Fruit fly (Drosophila melanogaster) whole organism, prepupa: ENCODE measurements around the gene comm3.

Experiments
- Blimp-1 ChIP-seq: fragments of 200-800 bp; sonication (Bioruptor generic); optimal IDR thresholded peaks from 3 replicates; lab custom pipeline; 2017; ENCODE audit warnings: missing biosample characterization, missing genetic modification characterization, mild to moderate bottlenecking, moderate library complexity, missing genetic modification reagents
- CG10631 ChIP-seq: fragments of 200-800 bp; sonication (Bioruptor generic); optimal IDR thresholded peaks from 2 replicates; lab custom pipeline; 2016; ENCODE audit warnings: missing biosample characterization, missing genetic modification characterization
- CG10669 ChIP-seq: fragments of 200-800 bp; sonication (Bioruptor generic); optimal IDR thresholded peaks from 3 replicates; lab custom pipeline; 2018; ENCODE audit warnings: missing biosample characterization, mild to moderate bottlenecking, missing genetic modification characterization, moderate library complexity
- CG11294 ChIP-seq: fragments of 200-800 bp; sonication (Bioruptor generic); IDR thresholded peaks from 2 replicates; pipeline ENCODE4 v1.3.6; 2022; ENCODE audit warnings: missing biosample characterization, missing genetic modification characterization
- CG11762 ChIP-seq: fragments of 200-800 bp; sonication (Bioruptor generic); optimal IDR thresholded peaks from 3 replicates; lab custom pipeline; 2016; ENCODE audit warnings: missing biosample characterization, missing genetic modification characterization; ENCODE audit not compliant: insufficient read depth
- CG11902 ChIP-seq: fragments of 200-800 bp; sonication (Bioruptor generic); optimal IDR thresholded peaks from 3 replicates; lab custom pipeline; 2016; ENCODE audit warnings: missing biosample characterization, missing genetic modification characterization
- CG15336 ChIP-seq: fragments of 200-800 bp; sonication (Bioruptor generic); IDR thresholded peaks from 2 replicates; pipeline ENCODE4 v1.3.6; 2022; ENCODE audit warnings: missing biosample characterization, missing genetic modification characterization
- CG16779 ChIP-seq: fragments of 200-800 bp; sonication (Bioruptor generic); optimal IDR thresholded peaks from 3 replicates; lab custom pipeline; 2017; ENCODE audit warnings: missing biosample characterization, mild to moderate bottlenecking, missing genetic modification characterization
- CG3032 ChIP-seq: fragments of 200-800 bp; optimal IDR thresholded peaks from 2 replicates; lab custom pipeline; 2019; ENCODE audit warnings: missing biosample characterization, mild to moderate bottlenecking, missing genetic modification characterization, moderate library complexity
- CG31627 ChIP-seq: fragments of 200-800 bp; sonication (Bioruptor generic); optimal IDR thresholded peaks from 3 replicates; lab custom pipeline; 2016; ENCODE audit warnings: missing biosample characterization, missing genetic modification characterization
- CG32006 ChIP-seq: fragments of 200-800 bp; sonication (Bioruptor generic); optimal IDR thresholded peaks from 3 replicates; lab custom pipeline; 2017; ENCODE audit warnings: missing biosample characterization, mild to moderate bottlenecking, missing genetic modification characterization
- CG34406 ChIP-seq: fragments of 200-800 bp; sonication (Bioruptor generic); optimal IDR thresholded peaks from 3 replicates; lab custom pipeline; 2016; ENCODE audit warnings: missing biosample characterization, missing genetic modification characterization
- CG3919 ChIP-seq: fragments of 200-800 bp; sonication (Bioruptor generic); optimal IDR thresholded peaks from 3 replicates; lab custom pipeline; 2016; ENCODE audit warnings: missing biosample characterization, missing genetic modification characterization
- CG6276 ChIP-seq: fragments of 200-800 bp; sonication (Bioruptor generic); optimal IDR thresholded peaks from 2 replicates; lab custom pipeline; 2017; ENCODE audit warnings: missing biosample characterization, mild to moderate bottlenecking, missing genetic modification characterization
- CG6792 ChIP-seq: fragments of 200-800 bp; sonication (Bioruptor generic); optimal IDR thresholded peaks from 3 replicates; lab custom pipeline; 2016; ENCODE audit warnings: missing biosample characterization, missing genetic modification characterization
- CG6808 ChIP-seq: fragments of 200-800 bp; sonication (Bioruptor generic); optimal IDR thresholded peaks from 3 replicates; lab custom pipeline; 2017; ENCODE audit warnings: missing biosample characterization, missing genetic modification characterization, mild to moderate bottlenecking, moderate library complexity, missing genetic modification reagents
- CG6854 ChIP-seq: fragments of 200-800 bp; sonication (Bioruptor generic); optimal IDR thresholded peaks from 2 replicates; lab custom pipeline; 2017; ENCODE audit warnings: missing biosample characterization, mild to moderate bottlenecking, missing genetic modification characterization
- CG8119 ChIP-seq: fragments of 200-800 bp; sonication (Bioruptor generic); IDR thresholded peaks from 3 replicates; pipeline ENCODE4 v1.3.6; 2022; ENCODE audit warnings: missing biosample characterization, missing genetic modification characterization
- CG8319 ChIP-seq: fragments of 200-800 bp; sonication (Bioruptor generic); optimal IDR thresholded peaks from 3 replicates; lab custom pipeline; 2016; ENCODE audit warnings: missing biosample characterization, missing genetic modification characterization
- CG8632 ChIP-seq: fragments of 200-800 bp; sonication (Bioruptor generic); optimal IDR thresholded peaks from 3 replicates; lab custom pipeline; 2016; ENCODE audit warnings: missing biosample characterization, missing genetic modification characterization
- CG9139 ChIP-seq: fragments of 200-800 bp; sonication (Bioruptor generic); optimal IDR thresholded peaks from 3 replicates; lab custom pipeline; 2017; ENCODE audit warnings: missing biosample characterization, mild to moderate bottlenecking, missing genetic modification characterization
- Eip75B ChIP-seq: fragments of 200-800 bp; sonication (Bioruptor generic); optimal IDR thresholded peaks from 3 replicates; lab custom pipeline; 2016; ENCODE audit warnings: missing biosample characterization, missing genetic modification characterization
- Eip78C ChIP-seq: fragments of 200-800 bp; sonication (Bioruptor generic); peaks from one replicate; lab custom pipeline; 2016; ENCODE audit warnings: missing biosample characterization, missing genetic modification characterization
- Eip93F ChIP-seq: fragments of 200-800 bp; sonication (Bioruptor generic); optimal IDR thresholded peaks from 2 replicates; lab custom pipeline; 2016; ENCODE audit warnings: missing biosample characterization, mild to moderate bottlenecking, missing genetic modification characterization
- Ets21C ChIP-seq: fragments of 200-800 bp; sonication (Bioruptor generic); optimal IDR thresholded peaks from 3 replicates; lab custom pipeline; 2016; ENCODE audit warnings: missing biosample characterization, missing genetic modification characterization
- Ets96B ChIP-seq: fragments of 200-800 bp; optimal IDR thresholded peaks from 2 replicates; lab custom pipeline; 2019; ENCODE audit warnings: missing biosample characterization, mild to moderate bottlenecking, missing genetic modification characterization, moderate library complexity
- Hr39 ChIP-seq: fragments of 200-800 bp; sonication (Bioruptor generic); optimal IDR thresholded peaks from 2 replicates; lab custom pipeline; 2016; ENCODE audit warnings: missing biosample characterization, missing genetic modification characterization
- Met ChIP-seq: fragments of 200-800 bp; sonication (Bioruptor generic); optimal IDR thresholded peaks from 3 replicates; lab custom pipeline; 2016; ENCODE audit warnings: missing biosample characterization, missing genetic modification characterization
- Sox15 ChIP-seq: fragments of 200-800 bp; sonication (Bioruptor generic); optimal IDR thresholded peaks from 3 replicates; lab custom pipeline; 2016; ENCODE audit warnings: missing biosample characterization, missing genetic modification characterization
- achi ChIP-seq: fragments of 200-800 bp; sonication (Bioruptor generic); optimal IDR thresholded peaks from 3 replicates; lab custom pipeline; 2016; ENCODE audit warnings: missing biosample characterization, missing genetic modification characterization
- acj6 ChIP-seq: fragments of 200-800 bp; sonication (Bioruptor generic); optimal IDR thresholded peaks from 3 replicates; lab custom pipeline; 2016; ENCODE audit warnings: missing biosample characterization, missing genetic modification characterization
- cyc ChIP-seq: fragments of 200-800 bp; sonication (Bioruptor generic); optimal IDR thresholded peaks from 3 replicates; lab custom pipeline; 2016; ENCODE audit warnings: missing biosample characterization, missing genetic modification characterization
- dac ChIP-seq: fragments of 200-800 bp; sonication (Bioruptor generic); optimal IDR thresholded peaks from 2 replicates; lab custom pipeline; 2017; ENCODE audit warnings: missing biosample characterization, mild to moderate bottlenecking, missing genetic modification characterization
- dsx ChIP-seq: fragments of 200-800 bp; optimal IDR thresholded peaks from 3 replicates; lab custom pipeline; 2019; ENCODE audit warnings: missing biosample characterization, mild to moderate bottlenecking, missing genetic modification characterization, moderate library complexity; ENCODE audit not compliant: poor library complexity, severe bottlenecking
- eg ChIP-seq: fragments of 200-800 bp; sonication (Bioruptor generic); IDR thresholded peaks from 3 replicates; pipeline ENCODE4 v1.3.6; 2022; ENCODE audit warnings: missing biosample characterization, missing genetic modification characterization
- esn ChIP-seq: fragments of 200-800 bp; sonication (Bioruptor generic); optimal IDR thresholded peaks from 2 replicates; lab custom pipeline; 2016; ENCODE audit warnings: missing biosample characterization, mild to moderate bottlenecking, missing genetic modification characterization, moderate library complexity
- fkh ChIP-seq: fragments of 200-800 bp; sonication (Bioruptor generic); optimal IDR thresholded peaks from 3 replicates; lab custom pipeline; 2017; ENCODE audit warnings: missing biosample characterization, mild to moderate bottlenecking, missing genetic modification characterization, moderate library complexity
- lz ChIP-seq: fragments of 200-800 bp; sonication (Bioruptor generic); optimal IDR thresholded peaks from 3 replicates; lab custom pipeline; 2016; ENCODE audit warnings: missing biosample characterization, missing genetic modification characterization
- net ChIP-seq: fragments of 200-800 bp; sonication (Bioruptor generic); optimal IDR thresholded peaks from 3 replicates; lab custom pipeline; 2016; ENCODE audit warnings: missing biosample characterization, missing genetic modification characterization
- pdm3 ChIP-seq: fragments of 200-800 bp; sonication (Bioruptor generic); optimal IDR thresholded peaks from 3 replicates; lab custom pipeline; 2016; ENCODE audit warnings: missing biosample characterization, missing genetic modification characterization
- salr ChIP-seq, 2 experiments: fragments of 200-800 bp; sonication (Bioruptor generic); optimal IDR thresholded peaks; 3 replicates each; lab custom pipeline; 2016 to 2018; ENCODE audit warnings: missing biosample characterization in 2 of 2, missing genetic modification characterization in 2 of 2, mild to moderate bottlenecking in 1 of 2
- spab ChIP-seq: fragments of 200-800 bp; sonication (Bioruptor generic); optimal IDR thresholded peaks from 2 replicates; lab custom pipeline; 2017; ENCODE audit warnings: missing biosample characterization, mild to moderate bottlenecking, missing genetic modification characterization, missing genetic modification reagents
- svp ChIP-seq: fragments of 200-800 bp; sonication (Bioruptor generic); peaks from one replicate; lab custom pipeline; 2016; ENCODE audit warnings: missing biosample characterization, missing genetic modification characterization
- vri ChIP-seq: fragments of 200-800 bp; sonication (Bioruptor generic); optimal IDR thresholded peaks from 3 replicates; lab custom pipeline; 2016; ENCODE audit warnings: missing biosample characterization, mild to moderate bottlenecking, missing genetic modification characterization

comm3 gene

DNA sequence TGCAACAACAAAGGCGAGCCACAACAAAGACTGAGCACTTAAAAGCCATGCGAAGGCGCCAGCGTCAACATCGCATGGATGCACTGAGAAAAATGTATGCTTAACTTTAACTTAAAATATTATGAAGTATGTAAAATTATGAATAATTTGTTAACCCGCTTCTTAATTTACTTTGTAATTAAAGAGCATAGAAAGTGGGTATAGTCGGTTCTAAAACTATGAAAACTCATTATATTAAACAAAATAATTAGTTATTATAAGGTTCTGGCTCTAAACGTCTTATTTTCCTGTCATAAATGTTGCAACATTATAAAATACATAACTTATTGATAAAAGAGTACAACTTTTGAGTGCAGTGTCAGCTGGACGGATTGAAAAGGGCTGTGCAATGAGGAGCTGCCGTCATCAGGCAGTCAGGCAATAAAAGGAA lies 6.0 kb downstream of the comm3 start (continued):
- TF ChIP-seq CG3919 (GFP tag; lab: Kevin White, UChicago) = peak; percentile 63
- peak; percentile 31 for TF ChIP-seq acj6
- TF ChIP-seq CG16779 (tag; lab: Kevin White, UChicago) = no peak
- TF ChIP-seq cyc = peak; percentile 53
- TF ChIP-seq eg = no peak
- peak; percentile 18 for TF ChIP-seq Hr39 (GFP tag; lab: Kevin White, UChicago)
- peak; percentile 29 for TF ChIP-seq spab (GFP tag; lab: Kevin White, UChicago)
- peak; percentile 38; the same call in 1 of the 3 replicates for TF ChIP-seq CG8119 (GFP tag; lab: Robert Waterston, UW)

DNA sequence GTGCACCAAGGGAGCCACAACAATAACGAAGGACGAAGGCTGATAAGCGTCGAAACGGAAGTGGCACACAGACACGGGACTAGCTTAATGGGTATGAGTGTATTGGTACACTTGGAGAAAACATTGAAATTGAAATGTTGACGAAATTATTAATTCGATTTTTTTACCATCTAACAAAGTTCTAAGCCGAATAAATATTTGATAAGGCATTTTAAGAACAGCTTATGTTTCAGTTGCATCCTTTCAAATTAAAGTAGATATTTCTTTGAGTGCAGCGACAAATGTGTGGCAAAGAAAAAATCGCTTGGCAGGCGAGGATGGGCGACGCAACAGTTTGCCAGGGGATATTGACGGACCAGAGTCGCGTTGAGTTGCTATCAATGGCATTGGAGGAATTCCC lies 7.6 kb downstream of the comm3 start:
- TF ChIP-seq CG11902 (GFP tag; lab: Kevin White, UChicago) = no peak
- no peak for TF ChIP-seq CG11762
- no peak for TF ChIP-seq achi (GFP tag; lab: Kevin White, UChicago)
- TF ChIP-seq net = no peak
- no peak for TF ChIP-seq pdm3 (GFP tag; lab: Kevin White, UChicago)
- TF ChIP-seq CG6854 (GFP tag; lab: Kevin White, UChicago) = no peak
- TF ChIP-seq esn (GFP tag; lab: Kevin White, UChicago) = peak; percentile 12
- TF ChIP-seq CG6808 (GFP tag; lab: Kevin White, UChicago) = no peak
- TF ChIP-seq CG11294 (GFP tag; lab: Robert Waterston, UW) = no peak
- TF ChIP-seq dsx (GFP tag; lab: Kevin White, UChicago) = no peak
- TF ChIP-seq CG8119 (GFP tag; lab: Robert Waterston, UW) = 0 out of 3 replicates have a peak, but pooled peaks have one; percentile 17
- TF ChIP-seq Met (GFP tag; lab: Kevin White, UChicago) = peak; percentile 2
- TF ChIP-seq Sox15 (GFP tag; lab: Kevin White, UChicago) = no peak
- peak; percentile 39 for TF ChIP-seq svp (GFP tag; lab: Kevin White, UChicago)
- no peak for TF ChIP-seq CG10669
- no peak for TF ChIP-seq CG6792 (GFP tag; lab: Kevin White, UChicago)
- no peak for TF ChIP-seq CG8632
- TF ChIP-seq CG32006 (GFP tag; lab: Kevin White, UChicago) = no peak
- TF ChIP-seq Eip75B (GFP tag; lab: Kevin White, UChicago) = no peak
- peak; percentile 4 for TF ChIP-seq CG31627
- peak; percentile 7 for TF ChIP-seq lz (GFP tag; lab: Kevin White, UChicago)
- TF ChIP-seq CG34406 (GFP tag; lab: Kevin White, UChicago) = no peak
- no peak for TF ChIP-seq Ets21C
- no peak for TF ChIP-seq Eip93F (GFP tag; lab: Kevin White, UChicago)
- TF ChIP-seq, all 60 proteins: peak for 6

DNA sequence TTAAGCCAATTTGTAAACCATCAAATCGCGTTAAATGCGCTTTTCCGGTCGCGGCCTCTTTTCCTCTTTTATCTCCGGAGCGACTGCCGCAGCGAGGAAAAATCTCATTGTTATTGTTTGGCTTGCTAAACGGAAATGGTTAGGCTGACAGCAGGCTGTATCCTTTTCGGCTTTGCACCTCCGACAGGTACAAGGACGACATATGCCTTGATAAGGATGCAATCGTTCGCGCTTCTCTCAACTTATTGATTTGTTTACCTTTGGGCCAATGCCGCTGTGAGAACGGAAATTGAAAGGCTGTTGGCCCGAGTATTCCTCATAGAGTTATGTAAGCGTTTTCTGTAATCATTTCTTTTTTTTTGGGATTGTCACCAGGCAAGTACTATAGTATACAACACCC lies 9.0 kb downstream of the comm3 start:
- TF ChIP-seq CG6854 (GFP tag; lab: Kevin White, UChicago) = no peak
- no peak for TF ChIP-seq fkh (GFP tag; lab: Kevin White, UChicago)
- no peak for TF ChIP-seq lz (GFP tag; lab: Kevin White, UChicago)
- TF ChIP-seq Hr39 (GFP tag; lab: Kevin White, UChicago) = no peak
- TF ChIP-seq CG8319 (GFP tag; lab: Kevin White, UChicago) = no peak
- TF ChIP-seq CG6808 (GFP tag; lab: Kevin White, UChicago) = no peak
- TF ChIP-seq CG10669 = no peak
- no peak for TF ChIP-seq CG32006 (GFP tag; lab: Kevin White, UChicago)
- no peak for TF ChIP-seq CG9139 (GFP tag; lab: Kevin White, UChicago)
- no peak for TF ChIP-seq CG6276 (GFP tag; lab: Kevin White, UChicago)
- TF ChIP-seq CG8119 (GFP tag; lab: Robert Waterston, UW) = no peak
- TF ChIP-seq achi (GFP tag; lab: Kevin White, UChicago) = no peak
- no peak for TF ChIP-seq svp (GFP tag; lab: Kevin White, UChicago)

DNA sequence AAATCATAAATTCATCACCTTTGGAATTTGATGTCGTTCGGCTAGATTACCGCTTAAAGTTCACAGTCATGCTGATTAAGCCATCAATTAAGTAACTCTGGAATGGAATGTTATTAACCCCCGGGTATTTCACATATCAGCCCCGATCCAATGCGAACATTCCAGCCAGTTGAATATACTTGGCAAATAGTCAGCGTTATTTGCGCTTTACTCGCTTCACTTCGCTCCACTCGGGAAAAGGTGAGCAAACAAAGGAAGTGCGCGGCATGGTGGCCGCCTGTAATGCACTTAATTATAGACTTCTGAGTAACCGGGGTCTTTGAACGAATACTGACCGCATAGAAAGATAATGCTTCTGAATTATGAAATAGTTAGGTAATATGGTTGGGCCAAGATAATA lies 9.9 kb downstream of the comm3 start:
- TF ChIP-seq CG10669 (peak; percentile 6), achi (GFP tag; lab: Kevin White, UChicago) (no peak), vri (peak; percentile 97), spab (GFP tag; lab: Kevin White, UChicago) (no peak), CG6276 (GFP tag; lab: Kevin White, UChicago) (no peak), svp (GFP tag; lab: Kevin White, UChicago) (peak; percentile 52), dac (GFP tag; lab: Kevin White, UChicago) (no peak), dsx (GFP tag; lab: Kevin White, UChicago) (no peak), CG10631 (GFP tag; lab: Kevin White, UChicago) (no peak), CG16779 (tag; lab: Kevin White, UChicago) (no peak), Ets21C (no peak), CG11762 (no peak), CG31627 (no peak), Eip78C (GFP tag; lab: Kevin White, UChicago) (peak; percentile 78), Blimp-1 (no peak), Ets96B (tag; lab: Kevin White, UChicago) (no peak), CG15336 (GFP tag; lab: Robert Waterston, UW) (no peak), CG3032 (tag; lab: Kevin White, UChicago) (no peak), Eip93F (GFP tag; lab: Kevin White, UChicago) (peak; percentile 14), net (no peak), salr (GFP tag; optimal IDR thresholded peaks at IDR 0.05; lab: Kevin White, UChicago) (no peak)
